Worm (Caenorhabditis elegans) whole organism, L2 larva: ENCODE results near the gene C14B9.10.

Source experiments
- C34F6.9 ChIP-seq: fragments of 150-350 bp; optimal IDR thresholded peaks from 2 replicates; lab custom pipeline; 2014; ENCODE audit warnings: missing biosample characterization, missing genetic modification characterization
- F13H6.1 ChIP-seq: sonication (generic microtip); optimal IDR thresholded peaks from 2 replicates; lab custom pipeline; 2016; ENCODE audit warnings: missing genetic modification characterization, missing compliant biosample characterization
- R02D3.7 ChIP-seq: fragments of 150-350 bp; optimal IDR thresholded peaks from 2 replicates; lab custom pipeline; 2014; ENCODE audit warnings: missing biosample characterization, missing genetic modification characterization
- Y55F3AM.14 ChIP-seq: fragments of 200-800 bp; sonication (Bioruptor generic); optimal IDR thresholded peaks from 2 replicates; lab custom pipeline; 2018; ENCODE audit warnings: mild to moderate bottlenecking, missing genetic modification characterization, missing compliant biosample characterization
- ZK546.5 ChIP-seq: sonication (generic microtip); optimal IDR thresholded peaks from 2 replicates; lab custom pipeline; 2017; ENCODE audit warnings: missing biosample characterization, missing genetic modification characterization
- alr-1 ChIP-seq: fragments of 150-350 bp; optimal IDR thresholded peaks from 2 replicates; lab custom pipeline; 2014; ENCODE audit warnings: missing biosample characterization, missing genetic modification characterization
- aly-2 ChIP-seq: fragments of 150-350 bp; optimal IDR thresholded peaks from 2 replicates; lab custom pipeline; 2014; ENCODE audit warnings: missing biosample characterization, missing genetic modification characterization
- ama-1 ChIP-seq: fragments of 150-350 bp; optimal IDR thresholded peaks from 2 replicates; lab custom pipeline; 2018; ENCODE audit warnings: inconsistent platforms
- blmp-1 ChIP-seq: sonication (generic microtip); optimal IDR thresholded peaks from 2 replicates; lab custom pipeline; 2017; ENCODE audit warnings: missing genetic modification characterization, mild to moderate bottlenecking, missing compliant biosample characterization, antibody characterized with exemption, moderate library complexity; ENCODE audit not compliant: insufficient read depth
- ceh-16 ChIP-seq: fragments of 150-350 bp; optimal IDR thresholded peaks from 2 replicates; lab custom pipeline; 2014; ENCODE audit warnings: missing biosample characterization, missing genetic modification characterization
- ceh-82 ChIP-seq: fragments of 150-350 bp; optimal IDR thresholded peaks from 2 replicates; lab custom pipeline; 2014; ENCODE audit warnings: missing biosample characterization, missing genetic modification characterization
- crh-2 ChIP-seq: sonication (generic microtip); optimal IDR thresholded peaks from 2 replicates; lab custom pipeline; 2017; ENCODE audit warnings: missing biosample characterization, missing genetic modification characterization
- egl-27 ChIP-seq: sonication (generic microtip); optimal IDR thresholded peaks from 3 replicates; lab custom pipeline; 2017; ENCODE audit warnings: missing biosample characterization, missing genetic modification reagents, missing genetic modification characterization
- elt-1 ChIP-seq: fragments of 150-350 bp; optimal IDR thresholded peaks from 2 replicates; lab custom pipeline; 2014; ENCODE audit warnings: missing biosample characterization, missing genetic modification characterization
- elt-3 ChIP-seq: sonication (generic microtip); optimal IDR thresholded peaks from 2 replicates; lab custom pipeline; 2017; ENCODE audit warnings: missing biosample characterization, missing genetic modification characterization
- fos-1 ChIP-seq: fragments of 150-350 bp; optimal IDR thresholded peaks from 2 replicates; lab custom pipeline; 2014; ENCODE audit warnings: missing biosample characterization, missing genetic modification characterization
- gmeb-1 ChIP-seq: fragments of 150-350 bp; optimal IDR thresholded peaks from 2 replicates; lab custom pipeline; 2014; ENCODE audit warnings: missing biosample characterization, missing genetic modification characterization
- lin-11 ChIP-seq: fragments of 150-350 bp; sonication (generic microtip); optimal IDR thresholded peaks from 2 replicates; lab custom pipeline; 2014; ENCODE audit warnings: missing biosample characterization, missing genetic modification characterization, inconsistent platforms, mixed read lengths
- lin-13 ChIP-seq: fragments of 150-350 bp; optimal IDR thresholded peaks from 2 replicates; lab custom pipeline; 2014; ENCODE audit warnings: missing biosample characterization, missing genetic modification reagents, missing genetic modification characterization
- lin-39 ChIP-seq: fragments of 150-350 bp; optimal IDR thresholded peaks from 2 replicates; lab custom pipeline; 2014; ENCODE audit warnings: missing biosample characterization, missing genetic modification reagents, missing genetic modification characterization
- lsy-2 ChIP-seq, 2 experiments: fragments of 150-350 bp in 1 of 2; sonication (generic microtip) in 1 of 2; optimal IDR thresholded peaks; 2 replicates each; lab custom pipeline; 2014 to 2017; ENCODE audit warnings: missing biosample characterization in 2 of 2, missing genetic modification characterization in 2 of 2
- mab-5 ChIP-seq: fragments of 150-350 bp; optimal IDR thresholded peaks from 2 replicates; lab custom pipeline; 2014; ENCODE audit warnings: missing biosample characterization, missing genetic modification characterization
- mbf-1 ChIP-seq: sonication (generic microtip); optimal IDR thresholded peaks from 2 replicates; lab custom pipeline; 2017; ENCODE audit warnings: missing biosample characterization, missing genetic modification characterization
- mdl-1 ChIP-seq, 2 experiments: fragments of 150-350 bp in 1 of 2; sonication (generic microtip) in 1 of 2; optimal IDR thresholded peaks; 2 replicates each; lab custom pipeline; 2017; ENCODE audit warnings: missing biosample characterization in 2 of 2, missing genetic modification characterization in 2 of 2
- nhr-10 ChIP-seq: sonication (generic microtip); optimal IDR thresholded peaks from 2 replicates; lab custom pipeline; 2017; ENCODE audit warnings: missing biosample characterization, missing genetic modification characterization
- nhr-11 ChIP-seq: fragments of 150-350 bp; optimal IDR thresholded peaks from 2 replicates; lab custom pipeline; 2014; ENCODE audit warnings: missing biosample characterization, missing genetic modification characterization
- nhr-12 ChIP-seq: fragments of 150-350 bp; optimal IDR thresholded peaks from 2 replicates; lab custom pipeline; 2014; ENCODE audit warnings: missing biosample characterization, missing genetic modification characterization
- nhr-129 ChIP-seq: fragments of 150-350 bp; optimal IDR thresholded peaks from 2 replicates; lab custom pipeline; 2014; ENCODE audit warnings: missing biosample characterization, missing genetic modification characterization
- nhr-21 ChIP-seq: fragments of 150-350 bp; optimal IDR thresholded peaks from 2 replicates; lab custom pipeline; 2014; ENCODE audit warnings: missing biosample characterization, missing genetic modification characterization
- nhr-23 ChIP-seq: fragments of 150-350 bp; optimal IDR thresholded peaks from 2 replicates; lab custom pipeline; 2014; ENCODE audit warnings: missing biosample characterization, missing genetic modification reagents, missing genetic modification characterization
- nhr-237 ChIP-seq: fragments of 150-350 bp; optimal IDR thresholded peaks from 2 replicates; lab custom pipeline; 2014; ENCODE audit warnings: missing biosample characterization, missing genetic modification characterization
- nhr-25 ChIP-seq: fragments of 150-350 bp; sonication (generic microtip); optimal IDR thresholded peaks from 3 replicates; lab custom pipeline; 2014; ENCODE audit warnings: missing biosample characterization, missing genetic modification characterization
- nhr-6 ChIP-seq: fragments of 150-350 bp; optimal IDR thresholded peaks from 2 replicates; lab custom pipeline; 2014; ENCODE audit warnings: missing biosample characterization, missing genetic modification characterization
- nhr-77 ChIP-seq: fragments of 150-350 bp; optimal IDR thresholded peaks from 2 replicates; lab custom pipeline; 2014; ENCODE audit warnings: missing biosample characterization, missing genetic modification characterization
- peb-1 ChIP-seq: fragments of 150-350 bp; optimal IDR thresholded peaks from 2 replicates; lab custom pipeline; 2014; ENCODE audit warnings: missing biosample characterization, missing genetic modification characterization
- sem-4 ChIP-seq: fragments of 150-350 bp; optimal IDR thresholded peaks from 2 replicates; lab custom pipeline; 2014; ENCODE audit warnings: missing biosample characterization, missing genetic modification reagents, missing genetic modification characterization
- skn-1 ChIP-seq: sonication (generic microtip); optimal IDR thresholded peaks from 2 replicates; lab custom pipeline; 2017; ENCODE audit warnings: missing biosample characterization, missing genetic modification characterization
- sma-3 ChIP-seq: sonication (generic microtip); optimal IDR thresholded peaks from 2 replicates; lab custom pipeline; 2016; ENCODE audit warnings: missing genetic modification reagents, missing genetic modification characterization, missing compliant biosample characterization
- sma-9 ChIP-seq, 2 experiments: fragments of 150-350 bp in 1 of 2; sonication (generic microtip) in 1 of 2; optimal IDR thresholded peaks; 2 replicates each; lab custom pipeline; 2014 to 2016; ENCODE audit warnings: missing genetic modification characterization in 2 of 2, mild to moderate bottlenecking in 1 of 2, missing biosample characterization in 1 of 2, missing compliant biosample characterization in 1 of 2, missing genetic modification reagents in 1 of 2, moderate library complexity in 1 of 2
- snpc-4 ChIP-seq: fragments of 150-350 bp; optimal IDR thresholded peaks from 2 replicates; lab custom pipeline; 2014; ENCODE audit warnings: missing biosample characterization, missing genetic modification characterization
- unc-39 ChIP-seq: fragments of 150-350 bp; optimal IDR thresholded peaks from 2 replicates; lab custom pipeline; 2014; ENCODE audit warnings: missing biosample characterization, missing genetic modification characterization
- unc-55 ChIP-seq: fragments of 150-350 bp; sonication (generic microtip); optimal IDR thresholded peaks from 3 replicates; lab custom pipeline; 2014; ENCODE audit warnings: missing biosample characterization, missing genetic modification reagents, missing genetic modification characterization
- unc-62 ChIP-seq: fragments of 150-350 bp; optimal IDR thresholded peaks from 2 replicates; lab custom pipeline; 2014; ENCODE audit warnings: missing biosample characterization, missing genetic modification reagents, missing genetic modification characterization
- zag-1 ChIP-seq: fragments of 150-350 bp; optimal IDR thresholded peaks from 2 replicates; lab custom pipeline; 2014; ENCODE audit warnings: missing biosample characterization, missing genetic modification characterization
- ztf-1 ChIP-seq: fragments of 200-800 bp; sonication (Bioruptor generic); conservative IDR thresholded peaks from 2 replicates; pipeline ENCODE4 v1.3.6; 2022; ENCODE audit warnings: missing genetic modification characterization, missing compliant biosample characterization
- ztf-11 ChIP-seq: sonication (generic microtip); optimal IDR thresholded peaks from 2 replicates; lab custom pipeline; 2017; ENCODE audit warnings: missing biosample characterization, missing genetic modification characterization
- ztf-4 ChIP-seq: fragments of 150-350 bp; optimal IDR thresholded peaks from 2 replicates; lab custom pipeline; 2014; ENCODE audit warnings: missing biosample characterization, missing genetic modification characterization

Gene C14B9.10

DNA sequence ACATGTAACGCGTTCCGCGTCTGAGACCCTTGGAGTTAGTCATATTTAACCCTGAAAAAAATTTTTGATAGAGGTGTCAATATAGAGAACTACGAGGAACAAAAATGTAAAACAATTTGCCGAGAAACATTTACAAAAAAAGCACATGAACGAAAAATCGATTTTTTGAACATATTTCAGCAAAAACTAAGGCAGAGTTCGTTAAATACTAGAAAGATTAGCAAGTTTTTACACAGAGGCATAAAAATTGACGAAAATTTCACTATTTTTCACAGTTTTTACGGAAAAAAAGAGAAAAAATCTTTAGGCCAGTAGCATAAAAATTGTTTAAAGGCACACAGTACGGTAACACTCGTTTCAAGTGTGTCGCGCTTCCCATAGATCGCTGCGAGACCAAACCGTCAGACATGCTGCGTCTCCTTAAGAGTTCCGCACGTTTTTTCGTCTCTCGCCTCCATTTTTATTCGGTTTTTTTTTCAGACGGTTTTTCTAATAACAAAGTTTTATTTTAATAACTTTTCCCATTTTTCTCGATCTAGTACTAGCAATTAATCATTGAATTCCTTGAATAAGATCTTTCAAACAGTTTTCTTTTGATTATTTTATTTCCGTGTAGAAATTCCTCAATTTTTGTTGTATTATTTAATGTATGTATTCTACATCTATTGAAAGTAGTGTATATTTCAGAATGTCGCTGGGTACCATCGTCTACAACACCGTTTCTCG is at the start of gene C14B9.10, which contains the start of gene rpl-21:
Gene C14B9.10, plus strand, starts transcription at position 676 of the 726 bp plus-strand sequence.
Gene rpl-21, minus strand, starts transcription at position 51 of the 726 bp plus-strand sequence.
- TF ChIP-seq alr-1 = no peak
- peak; percentile 49 for TF ChIP-seq snpc-4
- TF ChIP-seq lin-13 (GFP tag; lab: Kevin White, UChicago) = peak; percentile 80
- TF ChIP-seq lin-11 (tag; lab: Kevin White, UChicago) = peak; percentile 60
- no peak for TF ChIP-seq aly-2
- no peak for TF ChIP-seq Y55F3AM.14
- peak; percentile 80 for TF ChIP-seq sem-4
- peak; percentile 88 for TF ChIP-seq crh-2
- no peak for TF ChIP-seq nhr-12
- TF ChIP-seq nhr-129 (tag; lab: Kevin White, UChicago) = peak; percentile 86
- TF ChIP-seq zag-1 (tag; lab: Kevin White, UChicago) = no peak
- peak; percentile 71 for TF ChIP-seq F13H6.1
- no peak for TF ChIP-seq nhr-23
- no peak for TF ChIP-seq nhr-77 (tag; lab: Kevin White, UChicago)
- TF ChIP-seq elt-3 (tag; lab: Kevin White, UChicago) = no peak
- peak; percentile 89 for TF ChIP-seq C34F6.9 (tag; lab: Kevin White, UChicago)
- peak; percentile 61 for TF ChIP-seq ztf-4 (tag; lab: Kevin White, UChicago)
- no peak for TF ChIP-seq mbf-1 (tag; lab: Kevin White, UChicago)
- TF ChIP-seq fos-1 (tag; lab: Kevin White, UChicago) = peak; percentile 61
- no peak for TF ChIP-seq unc-39 (tag; lab: Kevin White, UChicago)
- no peak for TF ChIP-seq nhr-6 (tag; lab: Kevin White, UChicago)
- TF ChIP-seq ztf-1 = no peak
- peak; percentile 19 for TF ChIP-seq ceh-16 (tag; lab: Kevin White, UChicago)
- TF ChIP-seq elt-1 (tag; lab: Kevin White, UChicago) = no peak
- TF ChIP-seq ama-1 (lab: Kevin White, UChicago) = peak; percentile 45
- TF ChIP-seq skn-1 (tag; lab: Kevin White, UChicago) = no peak
- peak; percentile 49 for TF ChIP-seq ceh-82 (tag; lab: Kevin White, UChicago)
- peak; percentile 82 for TF ChIP-seq gmeb-1 (tag; lab: Kevin White, UChicago)
- TF ChIP-seq lsy-2 (tag; optimal IDR thresholded peaks at IDR 0.05; lab: Kevin White, UChicago) = peak; percentile 96 to 99
- TF ChIP-seq ZK546.5 (tag; lab: Kevin White, UChicago) = peak; percentile 63
- peak; percentile 88 for TF ChIP-seq sma-9 (GFP tag; optimal IDR thresholded peaks at IDR 0.05; lab: Kevin White, UChicago)
- no peak for TF ChIP-seq sma-9 (tag; optimal IDR thresholded peaks at IDR 0.05; lab: Kevin White, UChicago)
- TF ChIP-seq nhr-25 (tag; lab: Kevin White, UChicago) = peak; percentile 85
- TF ChIP-seq unc-55 = peak; percentile 98
- no peak for TF ChIP-seq nhr-11 (tag; lab: Kevin White, UChicago)
- TF ChIP-seq sma-3 (GFP tag; lab: Kevin White, UChicago) = peak; percentile 76
- no peak for TF ChIP-seq egl-27 (tag; lab: Kevin White, UChicago)
- TF ChIP-seq nhr-10 = no peak
- peak; percentile 28 for TF ChIP-seq mab-5 (tag; lab: Kevin White, UChicago)
- peak; percentile 31 to 39 for TF ChIP-seq mdl-1 (tag; optimal IDR thresholded peaks at IDR 0.05; lab: Kevin White, UChicago)
- peak; percentile 3 for TF ChIP-seq R02D3.7
- peak; percentile 76 for TF ChIP-seq nhr-21 (tag; lab: Kevin White, UChicago)
- TF ChIP-seq blmp-1 (tag; lab: Kevin White, UChicago) = peak; percentile 32

DNA sequence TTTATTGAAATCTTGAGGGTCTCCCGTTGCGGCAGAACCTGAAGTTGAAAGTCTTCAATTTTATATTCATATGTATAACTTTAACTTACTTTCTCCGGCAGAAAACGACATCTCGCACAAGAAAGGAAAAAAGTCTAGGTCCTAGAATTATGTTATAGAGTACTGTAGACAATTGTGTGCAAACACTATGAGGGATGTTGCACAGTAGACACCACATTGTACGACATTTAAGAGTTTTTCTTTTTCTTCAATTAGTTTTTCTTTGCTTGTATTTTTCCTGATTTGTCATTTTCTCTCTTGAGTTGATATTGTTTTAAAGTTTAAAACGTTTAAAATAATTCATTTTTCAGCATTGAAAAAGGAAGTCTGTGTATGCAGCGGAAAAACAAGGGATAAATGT is 45.3 kb upstream of the C14B9.10 start, which contains the start of the genes K06H7.7 and grp-1:
Gene K06H7.7, minus strand, starts transcription at position 121 of the 400 bp plus-strand sequence.
Gene grp-1, plus strand, starts transcription at position 351 of the 400 bp plus-strand sequence.
- TF ChIP-seq peb-1 (tag; lab: Kevin White, UChicago) = no peak
- TF ChIP-seq nhr-6 (tag; lab: Kevin White, UChicago) = no peak
- no peak for TF ChIP-seq mab-5 (tag; lab: Kevin White, UChicago)
- peak; percentile 46 for TF ChIP-seq nhr-25 (tag; lab: Kevin White, UChicago)
- peak; percentile 84 for TF ChIP-seq C34F6.9 (tag; lab: Kevin White, UChicago)
- TF ChIP-seq unc-62 (GFP tag; lab: Kevin White, UChicago) = no peak
- TF ChIP-seq sem-4 = no peak
- TF ChIP-seq blmp-1 (tag; lab: Kevin White, UChicago) = no peak
- TF ChIP-seq elt-1 (tag; lab: Kevin White, UChicago) = no peak
- no peak for TF ChIP-seq R02D3.7
- TF ChIP-seq nhr-23 = no peak
- peak; percentile 45 for TF ChIP-seq sma-9 (GFP tag; optimal IDR thresholded peaks at IDR 0.05; lab: Kevin White, UChicago)
- TF ChIP-seq sma-9 (tag; optimal IDR thresholded peaks at IDR 0.05; lab: Kevin White, UChicago) = no peak
- TF ChIP-seq snpc-4 = peak; percentile 16
- no peak for TF ChIP-seq unc-39 (tag; lab: Kevin White, UChicago)
- TF ChIP-seq sma-3 (GFP tag; lab: Kevin White, UChicago) = peak; percentile 37
- no peak for TF ChIP-seq ceh-82 (tag; lab: Kevin White, UChicago)
- no peak for TF ChIP-seq aly-2
- TF ChIP-seq lin-11 (tag; lab: Kevin White, UChicago) = no peak
- TF ChIP-seq fos-1 (tag; lab: Kevin White, UChicago) = peak; percentile 27
- no peak for TF ChIP-seq nhr-237
- TF ChIP-seq zag-1 (tag; lab: Kevin White, UChicago) = peak; percentile 11
- TF ChIP-seq Y55F3AM.14 = no peak
- TF ChIP-seq ama-1 (lab: Kevin White, UChicago) = no peak
- TF ChIP-seq alr-1 = no peak
- TF ChIP-seq lin-39 = no peak
- TF ChIP-seq gmeb-1 (tag; lab: Kevin White, UChicago) = peak; percentile 74
- peak; percentile 13 for TF ChIP-seq nhr-21 (tag; lab: Kevin White, UChicago)
- peak; percentile 96 to 99 for TF ChIP-seq lsy-2 (tag; optimal IDR thresholded peaks at IDR 0.05; lab: Kevin White, UChicago)
- TF ChIP-seq unc-55 = peak; percentile 87
- TF ChIP-seq ztf-11 (tag; lab: Kevin White, UChicago) = no peak
- peak; percentile 63 for TF ChIP-seq nhr-129 (tag; lab: Kevin White, UChicago)
- peak; percentile 35 for TF ChIP-seq crh-2
- no peak for TF ChIP-seq lin-13 (GFP tag; lab: Kevin White, UChicago)
